Fruit fly (Drosophila melanogaster): ENCODE measurements around the gene dpr20.

- TF ChIP-seq GATAd (GFP tag; optimal IDR thresholded peaks at IDR 0.05) = no peak
- TF ChIP-seq sv (GFP tag; optimal IDR thresholded peaks at IDR 0.05) = peak; percentile 93
- TF ChIP-seq br (GFP tag; optimal IDR thresholded peaks at IDR 0.05) = peak; percentile 92
- peak; percentile 94 for TF ChIP-seq ey (GFP tag; optimal IDR thresholded peaks at IDR 0.05)
- peak; percentile 81 for TF ChIP-seq Myc (optimal IDR thresholded peaks at IDR 0.05)
- peak; percentile 94 for TF ChIP-seq rgr (GFP tag; optimal IDR thresholded peaks at IDR 0.05)
- TF ChIP-seq HLH106 (tag; optimal IDR thresholded peaks at IDR 0.05) = peak; percentile 93
- TF ChIP-seq psq (GFP tag; optimal IDR thresholded peaks at IDR 0.05) = peak; percentile 84
- TF ChIP-seq usp (GFP tag; optimal IDR thresholded peaks at IDR 0.05) = no peak
- TF ChIP-seq lola (GFP tag; optimal IDR thresholded peaks at IDR 0.05) = no peak
- TF ChIP-seq foxo (GFP tag; optimal IDR thresholded peaks at IDR 0.05) = peak; percentile 7 to 95
- TF ChIP-seq CrebA (GFP tag; optimal IDR thresholded peaks at IDR 0.05; ENCODE audit: borderline replicate concordance) = no peak
These were observed 19.4 kb downstream of the dpr20 start, which contains the start of the genes CG13901 and CG13887 for dm6 chr3L:837552-838187.
